Fruit fly (Drosophila melanogaster) Kc167 (cell line): ENCODE results near the gene CG13842.

ENCODE experiments used
- Myc ChIP-seq: fragments of >200 bp; optimal IDR thresholded peaks from 2 replicates; lab custom pipeline; 2017; ENCODE audit warnings: missing external identifiers
- Sin3A ChIP-seq: fragments of >200 bp; optimal IDR thresholded peaks from 2 replicates; lab custom pipeline; 2018; ENCODE audit warnings: missing external identifiers
- h ChIP-seq: fragments of >200 bp; optimal IDR thresholded peaks from 3 replicates; lab custom pipeline; 2018; ENCODE audit warnings: missing external identifiers
- psq ChIP-seq: fragments of >200 bp; optimal IDR thresholded peaks from 2 replicates; lab custom pipeline; 2017; ENCODE audit warnings: missing external identifiers
- ttk ChIP-seq: sonication (Bioruptor generic); optimal IDR thresholded peaks from 2 replicates; lab custom pipeline; 2017; ENCODE audit warnings: missing external identifiers

DNA sequence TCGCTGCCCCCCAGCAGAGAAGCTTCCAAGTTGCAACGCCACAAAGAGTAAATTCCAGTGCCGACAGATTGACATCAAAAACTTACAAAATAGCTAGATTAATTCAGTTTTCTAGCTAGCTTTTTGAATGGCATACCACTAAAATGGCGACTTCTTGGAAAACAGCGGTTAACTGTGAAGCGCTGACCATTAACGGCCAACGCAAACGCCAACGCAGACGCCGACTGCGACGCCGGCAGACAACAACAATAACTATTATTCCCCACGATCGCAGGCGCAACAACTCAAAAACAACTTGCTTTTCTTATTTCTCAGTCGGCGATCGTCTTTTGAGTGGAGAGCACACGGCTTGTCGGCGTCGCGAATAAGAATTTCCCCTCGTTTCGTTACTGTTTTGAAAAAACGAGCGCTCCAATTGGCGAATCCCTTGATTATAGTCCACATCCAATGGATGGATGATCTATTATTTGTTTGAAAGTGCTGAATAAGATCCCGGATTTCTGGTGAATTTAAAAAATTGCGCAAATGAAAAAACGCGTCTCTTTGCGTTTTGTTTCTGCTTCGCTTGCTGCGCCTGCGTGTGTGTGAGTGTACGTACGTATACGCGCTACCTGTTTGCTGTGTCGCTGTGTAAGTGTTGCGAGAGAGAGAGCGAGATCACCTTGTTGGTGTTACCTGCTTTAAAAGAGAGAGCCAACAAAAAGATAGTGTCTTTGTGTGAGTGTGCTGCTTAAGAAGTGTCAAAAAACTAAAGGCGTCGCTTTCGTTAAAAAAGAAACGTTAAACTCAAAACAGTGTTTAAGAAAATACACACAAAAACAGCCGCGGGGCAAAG, 40.4 kb downstream of the CG13842 start:
- TF ChIP-seq ttk (lab: Kevin White, UChicago) (no peak), Sin3A (no peak), psq (lab: Kevin White, UChicago) (no peak), h (lab: Kevin White, UChicago) (no peak), Myc (lab: Kevin White, UChicago) (no peak)
